Fruit fly (Drosophila melanogaster) whole organism: ENCODE measurements around the gene CG10508.

Experiments used
- CG8478 ChIP-seq: fragments of >200 bp; optimal IDR thresholded peaks from 2 replicates; lab custom pipeline; 2018; ENCODE audit warnings: inconsistent platforms
- Dll ChIP-seq: fragments of >200 bp; optimal IDR thresholded peaks from 2 replicates; lab custom pipeline; 2017
- EcR ChIP-seq, 2 experiments: fragments of >200 bp; optimal IDR thresholded peaks; 2 replicates each; lab custom pipeline; 2017; ENCODE audit warnings: missing biosample characterization in 2 of 2, missing genetic modification characterization in 2 of 2, missing genetic modification reagents in 2 of 2
- pan ChIP-seq: fragments of >200 bp; optimal IDR thresholded peaks from 2 replicates; lab custom pipeline; 2017
- psq ChIP-seq: fragments of >200 bp; optimal IDR thresholded peaks from 2 replicates; lab custom pipeline; 2017
- usp ChIP-seq: fragments of >200 bp; optimal IDR thresholded peaks from 2 replicates; lab custom pipeline; 2017; ENCODE audit warnings: missing biosample characterization, missing genetic modification characterization, mixed read lengths

The CG10508 gene

DNA sequence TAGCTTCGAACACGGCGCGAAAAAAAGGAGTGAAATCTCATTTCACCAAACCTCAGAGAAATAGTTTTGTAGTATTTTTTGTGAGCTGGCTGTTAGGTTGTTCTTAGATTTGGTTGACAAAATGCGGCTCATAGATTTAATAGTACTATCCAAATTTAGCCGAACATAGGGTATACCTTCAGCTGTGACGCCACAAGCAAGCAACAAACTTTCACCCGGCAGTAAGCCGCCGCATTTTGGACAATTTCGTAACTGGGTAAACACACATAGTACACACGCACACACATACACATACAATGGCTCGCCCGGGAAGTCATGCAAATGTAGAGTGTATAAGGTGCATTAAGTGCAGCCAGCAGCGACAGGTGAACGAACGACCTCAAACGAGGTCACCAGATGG is 49.2 kb downstream of the CG10508 start:
- TF ChIP-seq Dll (lab: Kevin White, UChicago), result no peak
- TF ChIP-seq psq (lab: Kevin White, UChicago), result no peak
- no peak for TF ChIP-seq usp (GFP tag; lab: Kevin White, UChicago)
- peak in 1 of 2 experiments; percentile 62 for TF ChIP-seq EcR (GFP tag; optimal IDR thresholded peaks at IDR 0.05; lab: Kevin White, UChicago)

DNA sequence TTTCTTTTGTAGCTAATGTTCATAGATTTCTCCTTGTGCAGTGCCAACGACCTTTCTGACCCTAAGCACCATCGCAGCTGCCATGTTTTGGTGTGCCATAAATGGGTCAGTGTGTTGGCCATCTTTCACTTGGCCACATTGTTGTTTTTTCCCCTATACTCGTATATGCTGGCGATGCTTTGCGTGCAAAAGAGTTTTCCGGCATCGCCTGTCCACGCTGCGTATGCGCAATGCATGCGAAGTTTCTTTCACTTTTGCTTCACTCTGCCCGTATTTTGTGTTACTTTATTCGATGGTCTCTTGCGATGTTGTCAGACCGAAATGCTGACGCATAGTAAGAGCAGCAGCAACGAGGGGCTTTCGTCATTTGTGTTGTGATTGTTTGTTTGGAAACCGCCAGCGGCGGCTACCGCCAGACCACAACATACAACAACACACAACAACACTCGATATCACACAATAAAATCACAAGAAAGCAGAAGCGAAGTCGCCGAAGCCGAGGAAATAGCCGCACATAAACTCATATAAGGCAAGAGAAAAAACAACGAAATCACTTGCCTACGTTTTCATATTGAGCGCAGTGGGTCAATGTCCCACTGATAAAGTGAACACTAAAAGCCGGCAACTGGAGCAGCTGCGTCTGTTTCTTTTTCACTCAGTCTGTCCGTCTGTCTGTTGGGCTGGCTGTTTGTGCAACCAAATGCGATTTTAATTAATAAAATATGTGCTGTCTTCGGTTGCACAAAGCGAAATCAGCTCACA is 51.6 kb downstream of the CG10508 start:
- TF ChIP-seq EcR (GFP tag; optimal IDR thresholded peaks at IDR 0.05; lab: Kevin White, UChicago) (peak in 1 of 2 experiments; percentile 17), usp (GFP tag; lab: Kevin White, UChicago) (no peak)

dm6 chr3L:21262426-21262825 is 52.4 kb downstream of the CG10508 start:
- no peak for TF ChIP-seq usp (GFP tag; lab: Kevin White, UChicago)
- TF ChIP-seq CG8478, result no peak
- no peak for TF ChIP-seq pan
